Worm (Caenorhabditis elegans) whole organism, midembryonic: Measurements from ENCODE around the gene pycr-1.

Source experiments
- T22C8.4 ChIP-seq: fragments of 200-800 bp; sonication (Bioruptor generic); IDR thresholded peaks from 2 replicates; pipeline ENCODE4 v1.3.6; 2022; ENCODE audit warnings: missing genetic modification characterization, missing compliant biosample characterization
- cog-1 ChIP-seq: sonication (generic microtip); optimal IDR thresholded peaks from 2 replicates; lab custom pipeline; 2016; ENCODE audit warnings: missing genetic modification characterization, missing compliant biosample characterization
- flt-1 ChIP-seq: fragments of 200-800 bp; sonication (Bioruptor generic); IDR thresholded peaks from 2 replicates; pipeline ENCODE4 v1.3.6; 2022; ENCODE audit warnings: missing genetic modification characterization, missing compliant biosample characterization
- klf-2 ChIP-seq: fragments of 200-800 bp; sonication (Bioruptor generic); conservative IDR thresholded peaks from 2 replicates; pipeline ENCODE4 v1.3.6; 2022; ENCODE audit warnings: missing genetic modification reagents, missing genetic modification characterization, missing compliant biosample characterization
- med-1 ChIP-seq: sonication (generic microtip); optimal IDR thresholded peaks from 2 replicates; lab custom pipeline; 2017; ENCODE audit warnings: missing genetic modification characterization, mild to moderate bottlenecking, missing compliant biosample characterization, antibody characterized with exemption, missing genetic modification reagents; ENCODE audit not compliant: insufficient read depth
- ref-1 ChIP-seq: fragments of 200-800 bp; sonication (Bioruptor generic); conservative IDR thresholded peaks from 2 replicates; pipeline ENCODE4 v1.3.6; 2022; ENCODE audit warnings: missing genetic modification reagents, missing genetic modification characterization, missing compliant biosample characterization
- tab-1 ChIP-seq: fragments of 200-800 bp; sonication (Bioruptor generic); IDR thresholded peaks from 2 replicates; pipeline ENCODE4 v1.3.6; 2022; ENCODE audit warnings: missing genetic modification characterization, missing compliant biosample characterization
- ztf-29 ChIP-seq: fragments of 200-800 bp; sonication (Bioruptor generic); IDR thresholded peaks from 2 replicates; pipeline ENCODE4 v1.3.6; 2022; ENCODE audit warnings: missing genetic modification reagents, missing genetic modification characterization, missing compliant biosample characterization

ce11 chrX:12141051-12141450, 5.6 kb upstream of the pycr-1 start, which contains the start of gene lyst-1:
- TF ChIP-seq ztf-29 = no peak
- no peak for TF ChIP-seq ref-1 (GFP tag; lab: Robert Waterston, UW)
- no peak for TF ChIP-seq T22C8.4 (GFP tag; lab: Robert Waterston, UW)
- TF ChIP-seq tab-1 = no peak
- no peak for TF ChIP-seq flt-1 (GFP tag; lab: Robert Waterston, UW)
- no peak for TF ChIP-seq med-1 (GFP tag; lab: Kevin White, UChicago)
- TF ChIP-seq cog-1 (tag; lab: Kevin White, UChicago) = no peak
- TF ChIP-seq klf-2 (GFP tag; lab: Robert Waterston, UW) = no peak
